Fruit fly (Drosophila melanogaster): ENCODE data around the gene Ppm1.
A peak's percentile ranks its signal among the peaks of the same experiment; 100 is the strongest.

DNA sequence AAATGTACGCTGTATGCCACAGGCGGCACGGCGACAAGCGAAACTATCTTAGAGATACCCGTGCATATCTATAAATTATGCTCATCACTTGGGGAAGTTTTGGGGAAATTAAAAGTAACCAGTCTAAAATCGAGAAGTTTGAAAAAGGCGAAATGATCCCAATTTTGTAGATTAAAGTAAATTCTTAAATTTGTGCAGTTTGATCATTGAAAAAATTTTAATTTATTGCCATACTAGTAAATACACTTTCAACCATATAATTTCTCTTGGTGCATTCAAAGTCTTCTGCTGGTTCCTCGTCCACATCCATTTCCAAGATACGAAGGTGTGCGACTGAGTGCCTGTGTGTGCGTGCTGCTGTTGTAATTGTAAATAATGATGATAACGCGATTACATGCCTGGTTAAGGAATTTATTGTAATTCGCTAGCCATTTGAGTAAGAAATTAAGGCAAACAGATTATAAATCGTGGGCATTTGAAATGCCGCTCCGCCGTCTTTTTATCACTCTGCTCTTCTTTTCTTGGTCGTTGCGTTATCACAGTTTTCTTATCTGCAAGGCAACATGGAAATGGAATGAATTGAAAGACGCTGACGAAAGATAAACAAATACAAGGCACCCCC, 34.4 kb downstream of the Ppm1 start:
- TF ChIP-seq br (GFP tag; optimal IDR thresholded peaks at IDR 0.05) (peak; percentile 0), Vsx2 (GFP tag; optimal IDR thresholded peaks at IDR 0.05; ENCODE audit: partially characterized antibody) (no peak), Dfd (GFP tag; optimal IDR thresholded peaks at IDR 0.05) (no peak), Abd-B (GFP tag; optimal IDR thresholded peaks at IDR 0.05) (no peak), Sp1 (GFP tag; optimal IDR thresholded peaks at IDR 0.05) (no peak), GATAd (GFP tag; optimal IDR thresholded peaks at IDR 0.05) (no peak), Jra (GFP tag; optimal IDR thresholded peaks at IDR 0.05) (no peak), Hr78 (GFP tag; optimal IDR thresholded peaks at IDR 0.05) (no peak), ey (GFP tag; optimal IDR thresholded peaks at IDR 0.05) (peak; percentile 7), dmrt93B (GFP tag; optimal IDR thresholded peaks at IDR 0.05) (no peak), Dif (GFP tag; optimal IDR thresholded peaks at IDR 0.05; ENCODE audit: partially characterized antibody) (no peak), fru (GFP tag; optimal IDR thresholded peaks at IDR 0.05) (peak; percentile 51), h (GFP tag; optimal IDR thresholded peaks at IDR 0.05) (no peak)

Data from whole organism, wandering third instar larva.